Fruit fly (Drosophila melanogaster) S2 (cell line): ENCODE results near the gene CG12594.

Experiments used
- CG8478 ChIP-seq: fragments of >200 bp; optimal IDR thresholded peaks from 2 replicates; lab custom pipeline; 2018
- CTCF ChIP-seq, 2 experiments: fragments of >200 bp; optimal IDR thresholded peaks; 2 replicates each; lab custom pipeline; 2018

- TF ChIP-seq CG8478 (lab: Kevin White, UChicago) = no peak
- TF ChIP-seq CTCF (optimal IDR thresholded peaks at IDR 0.05; lab: Kevin White, UChicago) = no peak
Measured at dm6 chr3R:11751756-11752155, 30.2 kb downstream of the CG12594 start.
